Worm (Caenorhabditis elegans) whole organism, L4 larva: Measurements from ENCODE around the gene F14H3.12.

ENCODE experiments used
- F10B5.3 ChIP-seq: sonication (generic microtip); optimal IDR thresholded peaks from 2 replicates; lab custom pipeline; 2016; ENCODE audit warnings: mild to moderate bottlenecking, missing genetic modification characterization, missing compliant biosample characterization
- F49E8.2 ChIP-seq: sonication (generic microtip); optimal IDR thresholded peaks from 2 replicates; lab custom pipeline; 2016; ENCODE audit warnings: missing compliant biosample characterization, mild to moderate bottlenecking, missing genetic modification characterization, borderline replicate concordance
- Y105C5A.15 ChIP-seq: fragments of 200-800 bp; sonication (Bioruptor generic); IDR thresholded peaks from 2 replicates; pipeline ENCODE4 v1.3.6; 2022; ENCODE audit warnings: missing genetic modification characterization, missing compliant biosample characterization
- Y48G9A.11 ChIP-seq: fragments of 200-800 bp; sonication (Bioruptor generic); IDR thresholded peaks from 2 replicates; pipeline ENCODE4 v1.3.6; 2022; ENCODE audit warnings: missing genetic modification reagents, missing genetic modification characterization, missing compliant biosample characterization
- ama-1 ChIP-seq: fragments of 150-350 bp; optimal IDR thresholded peaks from 2 replicates; lab custom pipeline; 2014; ENCODE audit warnings: inconsistent platforms, mixed read lengths
- arid-1 ChIP-seq: fragments of 200-800 bp; sonication (Bioruptor generic); conservative IDR thresholded peaks from 2 replicates; pipeline ENCODE4 v1.3.6; 2022; ENCODE audit warnings: missing genetic modification reagents, missing genetic modification characterization, missing compliant biosample characterization
- ceh-44 ChIP-seq: fragments of 200-800 bp; sonication (Bioruptor generic); IDR thresholded peaks from 2 replicates; pipeline ENCODE4 v1.3.6; 2022; ENCODE audit warnings: missing genetic modification reagents, missing genetic modification characterization, missing compliant biosample characterization
- daf-19 ChIP-seq: fragments of 200-800 bp; sonication (Bioruptor generic); conservative IDR thresholded peaks from 2 replicates; pipeline ENCODE4 v1.3.6; 2022; ENCODE audit warnings: missing genetic modification characterization, missing compliant biosample characterization
- dmd-8 ChIP-seq: fragments of 200-800 bp; sonication (Bioruptor generic); IDR thresholded peaks from 2 replicates; pipeline ENCODE4 v1.3.6; 2022; ENCODE audit warnings: missing genetic modification characterization, missing compliant biosample characterization
- dpl-1 ChIP-seq: fragments of 150-350 bp; optimal IDR thresholded peaks from 2 replicates; lab custom pipeline; 2014; ENCODE audit warnings: missing biosample characterization, missing genetic modification reagents, missing genetic modification characterization
- dve-1 ChIP-seq: sonication (generic microtip); optimal IDR thresholded peaks from 2 replicates; lab custom pipeline; 2017; ENCODE audit warnings: antibody characterized with exemption, mild to moderate bottlenecking, missing genetic modification characterization, missing compliant biosample characterization; ENCODE audit not compliant: insufficient read depth
- hlh-30 ChIP-seq: sonication (generic microtip); optimal IDR thresholded peaks from 2 replicates; lab custom pipeline; 2017; ENCODE audit warnings: antibody characterized with exemption, mild to moderate bottlenecking, missing genetic modification characterization, missing compliant biosample characterization; ENCODE audit not compliant: insufficient read depth
- lim-7 ChIP-seq: fragments of 200-800 bp; sonication (Bioruptor generic); IDR thresholded peaks from 2 replicates; pipeline ENCODE4 v1.3.6; 2022; ENCODE audit warnings: missing genetic modification characterization, missing compliant biosample characterization
- lir-3 ChIP-seq: sonication (generic microtip); optimal IDR thresholded peaks from 2 replicates; lab custom pipeline; 2016; ENCODE audit warnings: mild to moderate bottlenecking, missing genetic modification characterization, missing compliant biosample characterization
- mep-1 ChIP-seq: fragments of 150-350 bp; sonication (generic microtip); optimal IDR thresholded peaks from 3 replicates; lab custom pipeline; 2014; ENCODE audit warnings: missing biosample characterization, missing genetic modification characterization
- nhr-25 ChIP-seq: sonication (generic microtip); optimal IDR thresholded peaks from 2 replicates; lab custom pipeline; 2017; ENCODE audit warnings: missing genetic modification characterization, mild to moderate bottlenecking, missing compliant biosample characterization, antibody characterized with exemption, moderate library complexity, borderline replicate concordance; ENCODE audit not compliant: insufficient read depth
- nhr-6 ChIP-seq: fragments of 150-350 bp; optimal IDR thresholded peaks from 2 replicates; lab custom pipeline; 2014; ENCODE audit warnings: missing biosample characterization, missing genetic modification characterization
- nhr-77 ChIP-seq: fragments of 150-350 bp; optimal IDR thresholded peaks from 2 replicates; lab custom pipeline; 2014; ENCODE audit warnings: missing biosample characterization, missing genetic modification characterization
- php-3 ChIP-seq: fragments of 200-800 bp; sonication (Bioruptor generic); IDR thresholded peaks from 2 replicates; pipeline ENCODE4 v1.3.6; 2022; ENCODE audit warnings: missing genetic modification reagents, missing genetic modification characterization, missing compliant biosample characterization
- pqm-1 ChIP-seq: sonication (generic microtip); optimal IDR thresholded peaks from 2 replicates; lab custom pipeline; 2017; ENCODE audit warnings: missing biosample characterization, missing genetic modification characterization
- sdz-12 ChIP-seq: fragments of 200-800 bp; sonication (Bioruptor generic); optimal IDR thresholded peaks from 2 replicates; lab custom pipeline; 2018; ENCODE audit warnings: mild to moderate bottlenecking, missing genetic modification characterization, missing compliant biosample characterization
- set-16 ChIP-seq: fragments of 200-800 bp; sonication (Bioruptor generic); IDR thresholded peaks from 2 replicates; pipeline ENCODE4 v1.3.6; 2022; ENCODE audit warnings: missing genetic modification reagents, missing genetic modification characterization, missing compliant biosample characterization
- vab-7 ChIP-seq: fragments of 200-800 bp; sonication (Bioruptor generic); IDR thresholded peaks from 2 replicates; pipeline ENCODE4 v1.3.6; 2022; ENCODE audit warnings: missing genetic modification reagents, missing genetic modification characterization, missing compliant biosample characterization

F14H3.12 gene

DNA sequence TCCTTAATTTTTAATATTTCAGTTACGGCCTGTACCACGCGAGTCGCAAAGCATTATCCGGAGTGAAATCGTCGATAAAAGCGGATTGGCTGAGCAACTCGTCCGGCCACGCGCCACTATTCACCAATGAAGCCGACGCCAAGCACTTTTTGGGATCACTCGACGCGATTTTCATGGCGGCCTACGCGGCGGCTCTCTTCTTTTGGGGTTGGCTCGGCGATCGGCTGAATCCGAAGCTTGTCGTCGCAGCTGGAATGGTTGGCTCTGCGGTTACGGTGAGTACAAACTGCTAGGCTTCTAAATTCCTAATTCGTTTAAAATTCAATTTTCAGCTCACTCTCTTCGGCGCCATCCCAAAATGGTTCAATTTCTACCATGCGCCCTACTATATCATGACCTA, 50.2 kb downstream of the F14H3.12 start:
- TF ChIP-seq set-16 (GFP tag; lab: Robert Waterston, UW) (peak; percentile 67), Y105C5A.15 (GFP tag; lab: Robert Waterston, UW) (no peak)
- TF ChIP-seq, all 104 proteins: peak for 1

DNA sequence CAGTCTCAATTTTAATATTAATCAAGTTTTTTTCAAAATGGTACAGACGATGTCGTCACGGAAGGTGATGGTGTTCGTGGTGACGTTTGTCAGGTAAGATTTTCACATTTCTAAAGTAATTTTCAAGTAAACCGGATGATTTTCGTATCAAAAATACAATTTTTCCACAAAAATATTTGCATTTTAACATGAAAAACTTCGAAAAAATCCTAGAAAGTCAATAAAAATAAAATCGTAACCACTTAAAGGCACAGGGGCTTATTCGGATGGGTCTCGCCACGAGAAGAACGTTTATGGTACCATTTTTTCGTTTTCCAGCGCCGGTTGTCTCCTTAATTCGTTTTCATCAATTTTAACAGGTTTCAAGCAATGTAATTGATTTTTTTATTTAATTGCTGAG, 50.8 kb downstream of the F14H3.12 start, which contains the start of gene T10C6.6:
Gene T10C6.6, plus strand, starts transcription at position 27 of the 400 bp plus-strand sequence.
- TF ChIP-seq dpl-1 (GFP tag; lab: Kevin White, UChicago) = peak; percentile 8
- TF ChIP-seq pqm-1 (tag; lab: Kevin White, UChicago) = no peak
- no peak for TF ChIP-seq hlh-30 (tag; lab: Kevin White, UChicago)
- TF ChIP-seq Y48G9A.11 (GFP tag; lab: Robert Waterston, UW) = no peak
- no peak for TF ChIP-seq sdz-12 (GFP tag; lab: Kevin White, UChicago)
- no peak for TF ChIP-seq php-3 (GFP tag; lab: Robert Waterston, UW)
- no peak for TF ChIP-seq mep-1 (tag; lab: Kevin White, UChicago)
- TF ChIP-seq ceh-44 = no peak
- peak; percentile 36 for TF ChIP-seq F49E8.2 (tag; lab: Kevin White, UChicago)
- no peak for TF ChIP-seq lir-3 (tag; lab: Kevin White, UChicago)
- 0 out of 2 replicates have a peak, but pooled peaks have one; percentile 33 for TF ChIP-seq arid-1 (GFP tag; lab: Robert Waterston, UW)
- TF ChIP-seq nhr-77 (tag; lab: Kevin White, UChicago) = no peak
- no peak for TF ChIP-seq dve-1 (tag; lab: Kevin White, UChicago)
- no peak for TF ChIP-seq F10B5.3 (tag; lab: Kevin White, UChicago)
- TF ChIP-seq daf-19 (GFP tag; lab: Robert Waterston, UW) = 0 out of 2 replicates have a peak, but pooled peaks have one; percentile 13
- no peak for TF ChIP-seq ama-1
- TF ChIP-seq nhr-25 (tag; lab: Kevin White, UChicago) = no peak
- TF ChIP-seq vab-7 = no peak
- TF ChIP-seq nhr-6 (tag; lab: Kevin White, UChicago) = no peak
- TF ChIP-seq dmd-8 (GFP tag; lab: Robert Waterston, UW) = no peak
- TF ChIP-seq lim-7 (GFP tag; lab: Robert Waterston, UW) = no peak
